In the genomic region with DNA sequence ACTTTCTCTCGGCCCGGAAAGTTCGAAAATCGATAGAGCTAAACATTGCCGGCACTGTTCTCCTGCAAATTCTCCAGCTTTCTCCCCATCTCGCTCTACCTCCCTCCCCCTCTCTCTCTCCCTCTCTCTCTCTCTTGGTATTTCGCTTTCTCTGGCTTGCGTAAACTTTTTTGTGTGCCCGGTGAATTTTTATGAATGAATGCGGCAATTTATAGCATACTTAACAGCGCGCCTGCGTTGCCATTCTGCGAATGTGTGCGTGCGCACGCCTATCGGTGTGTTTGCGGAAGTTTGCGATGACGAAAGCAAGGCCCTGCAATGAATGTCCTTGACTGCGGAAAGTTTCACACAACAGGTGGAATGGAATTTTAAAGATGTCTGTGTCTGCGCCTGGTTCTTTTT, we compare ENCODE assay signal across 4 fruit fly cellular contexts.
TF ChIP-seq lines count a peak whose summit lies in the region.

No protein-coding gene starts in this region.

- TF ChIP-seq CTCF in whole organism, embryonic (GFP tag; optimal IDR thresholded peaks at IDR 0.05; lab: Kevin White, UChicago) = no peak

TF ChIP-seq in whole organism, adult, 20 proteins besides CTCF, POLR2A, EP300 and RAD21:
- TF ChIP-seq pad (GFP tag; optimal IDR thresholded peaks at IDR 0.05; lab: Kevin White, UChicago) (peak; percentile 92), cic (GFP tag; optimal IDR thresholded peaks at IDR 0.05; lab: Kevin White, UChicago) (peak; percentile 81), CG33017 (tag; optimal IDR thresholded peaks at IDR 0.05; lab: Kevin White, UChicago) (no peak)

TF ChIP-seq in whole organism, embryonic, 481 proteins besides CTCF, POLR2A, EP300 and RAD21 (continues in another document):
- peak; percentile 27 for TF ChIP-seq Nf-YB (GFP tag; optimal IDR thresholded peaks at IDR 0.05; lab: Kevin White, UChicago)
- no peak for TF ChIP-seq CG15696 (tag; optimal IDR thresholded peaks at IDR 0.05; lab: Kevin White, UChicago)
- 0 out of 2 replicates have a peak, but pooled peaks have one; percentile 29 for TF ChIP-seq CG32767 (GFP tag; IDR thresholded peaks at IDR 0.05; lab: Robert Waterston, UW)
- TF ChIP-seq Fer2 (tag; optimal IDR thresholded peaks at IDR 0.05; lab: Kevin White, UChicago) = no peak
- TF ChIP-seq CG7786 (GFP tag; optimal IDR thresholded peaks at IDR 0.05; lab: Kevin White, UChicago) = no peak
- peak; percentile 63 for TF ChIP-seq crol (GFP tag; IDR thresholded peaks at IDR 0.05; lab: Robert Waterston, UW)
- TF ChIP-seq vvl (GFP tag; IDR thresholded peaks at IDR 0.05; lab: Robert Waterston, UW) = no peak
- no peak for TF ChIP-seq phol (tag; optimal IDR thresholded peaks at IDR 0.05; lab: Kevin White, UChicago)
- no peak for TF ChIP-seq CG3163 (GFP tag; optimal IDR thresholded peaks at IDR 0.05; lab: Kevin White, UChicago)
- 0 out of 3 replicates have a peak, but pooled peaks have one; percentile 11 for TF ChIP-seq CG16813 (GFP tag; IDR thresholded peaks at IDR 0.05; lab: Robert Waterston, UW; ENCODE audit: partially characterized antibody)
- TF ChIP-seq repo (GFP tag; optimal IDR thresholded peaks at IDR 0.05; lab: Kevin White, UChicago) = no peak
- TF ChIP-seq Ets65A (GFP tag; lab: Kevin White, UChicago) = peak; percentile 75
- TF ChIP-seq cg (GFP tag; optimal IDR thresholded peaks at IDR 0.05; lab: Kevin White, UChicago) = peak; percentile 55
- TF ChIP-seq CG4424 (GFP tag; optimal IDR thresholded peaks at IDR 0.05; lab: Kevin White, UChicago) = no peak
- TF ChIP-seq Drgx (GFP tag; IDR thresholded peaks at IDR 0.05; lab: Robert Waterston, UW) = 0 out of 2 replicates have a peak, but pooled peaks have one; percentile 15
- no peak for TF ChIP-seq ttk (GFP tag; IDR thresholded peaks at IDR 0.05; lab: Robert Waterston, UW)
- 0 out of 2 replicates have a peak, but pooled peaks have one; percentile 15 for TF ChIP-seq CG10321 (GFP tag; IDR thresholded peaks at IDR 0.05; lab: Robert Waterston, UW)
- peak; percentile 87 for TF ChIP-seq sd (tag; optimal IDR thresholded peaks at IDR 0.05; lab: Kevin White, UChicago)
- peak; percentile 42; the same call in 1 of the 3 replicates for TF ChIP-seq CG34422 (GFP tag; IDR thresholded peaks at IDR 0.05; lab: Robert Waterston, UW)
- TF ChIP-seq CG1832 (GFP tag; optimal IDR thresholded peaks at IDR 0.05; lab: Kevin White, UChicago) = peak; percentile 57
- peak; percentile 27 for TF ChIP-seq sqz (GFP tag; optimal IDR thresholded peaks at IDR 0.05; lab: Kevin White, UChicago)
- TF ChIP-seq rib (GFP tag; IDR thresholded peaks at IDR 0.05; lab: Robert Waterston, UW) = peak; percentile 78
- peak; percentile 93 for TF ChIP-seq abd-A (tag; optimal IDR thresholded peaks at IDR 0.05; lab: Kevin White, UChicago)
- TF ChIP-seq CG10267 (tag; optimal IDR thresholded peaks at IDR 0.05; lab: Kevin White, UChicago) = no peak
- TF ChIP-seq ftz-f1 (GFP tag; optimal IDR thresholded peaks at IDR 0.05; lab: Kevin White, UChicago) = peak; percentile 42
- no peak for TF ChIP-seq ATbp (GFP tag; optimal IDR thresholded peaks at IDR 0.05; lab: Kevin White, UChicago)
- no peak for TF ChIP-seq CG13775 (GFP tag; optimal IDR thresholded peaks at IDR 0.05; lab: Kevin White, UChicago)

TF ChIP-seq in whole organism, prepupa, 60 proteins besides CTCF, POLR2A, EP300 and RAD21:
- TF ChIP-seq Eip75B (GFP tag; optimal IDR thresholded peaks at IDR 0.05; lab: Kevin White, UChicago) (peak; percentile 4), CG34406 (GFP tag; optimal IDR thresholded peaks at IDR 0.05; lab: Kevin White, UChicago) (no peak), Eip93F (GFP tag; optimal IDR thresholded peaks at IDR 0.05; lab: Kevin White, UChicago) (no peak)

TF ChIP-seq in whole organism, pupa, 21 proteins besides CTCF, POLR2A, EP300 and RAD21:
- 0 out of 3 replicates have a peak, but pooled peaks have one; percentile 14 for TF ChIP-seq fd96Ca (GFP tag; IDR thresholded peaks at IDR 0.05; lab: Robert Waterston, UW)
- peak; percentile 72 for TF ChIP-seq CG12605 (GFP tag; IDR thresholded peaks at IDR 0.05; lab: Robert Waterston, UW)
- TF ChIP-seq CG14655 (GFP tag; optimal IDR thresholded peaks at IDR 0.05; lab: Kevin White, UChicago) = peak; percentile 0
- TF ChIP-seq CG17806 (tag; optimal IDR thresholded peaks at IDR 0.05; lab: Kevin White, UChicago) = no peak
